Worm (Caenorhabditis elegans) whole organism, L3 larva: Measurements from ENCODE around the gene F57G4.11.

Experiments
- R02D3.7 ChIP-seq: fragments of 150-350 bp; optimal IDR thresholded peaks from 2 replicates; lab custom pipeline; 2014; ENCODE audit warnings: missing biosample characterization, missing genetic modification characterization
- aly-2 ChIP-seq: fragments of 150-350 bp; optimal IDR thresholded peaks from 2 replicates; lab custom pipeline; 2014; ENCODE audit warnings: missing biosample characterization, missing genetic modification characterization
- ama-1 ChIP-seq: fragments of 150-350 bp; optimal IDR thresholded peaks from 2 replicates; lab custom pipeline; 2018
- ceh-16 ChIP-seq: sonication (generic microtip); optimal IDR thresholded peaks from 2 replicates; lab custom pipeline; 2017; ENCODE audit warnings: missing biosample characterization, missing genetic modification characterization
- daf-12 ChIP-seq: fragments of 150-350 bp; optimal IDR thresholded peaks from 2 replicates; lab custom pipeline; 2014; ENCODE audit warnings: missing biosample characterization, missing genetic modification reagents, missing genetic modification characterization
- egl-27 ChIP-seq: sonication (generic microtip); optimal IDR thresholded peaks from 4 replicates; lab custom pipeline; 2017; ENCODE audit warnings: missing biosample characterization, missing genetic modification reagents, missing genetic modification characterization
- jun-1 ChIP-seq: fragments of 150-350 bp; optimal IDR thresholded peaks from 2 replicates; lab custom pipeline; 2014; ENCODE audit warnings: missing biosample characterization, missing genetic modification reagents, missing genetic modification characterization
- mml-1 ChIP-seq: fragments of 150-350 bp; sonication (generic microtip); optimal IDR thresholded peaks from 3 replicates; lab custom pipeline; 2014; ENCODE audit warnings: missing biosample characterization, missing genetic modification characterization
- nhr-28 ChIP-seq: fragments of 150-350 bp; optimal IDR thresholded peaks from 2 replicates; lab custom pipeline; 2014; ENCODE audit warnings: missing biosample characterization, missing genetic modification characterization
- pha-4 ChIP-seq: fragments of 150-350 bp; optimal IDR thresholded peaks from 2 replicates; lab custom pipeline; 2014; ENCODE audit warnings: missing biosample characterization, missing genetic modification reagents, missing genetic modification characterization
- snpc-4 ChIP-seq: fragments of 150-350 bp; optimal IDR thresholded peaks from 2 replicates; lab custom pipeline; 2014; ENCODE audit warnings: missing biosample characterization, missing genetic modification characterization
- zag-1 ChIP-seq: fragments of 150-350 bp; optimal IDR thresholded peaks from 2 replicates; lab custom pipeline; 2014; ENCODE audit warnings: missing biosample characterization, missing genetic modification characterization

DNA sequence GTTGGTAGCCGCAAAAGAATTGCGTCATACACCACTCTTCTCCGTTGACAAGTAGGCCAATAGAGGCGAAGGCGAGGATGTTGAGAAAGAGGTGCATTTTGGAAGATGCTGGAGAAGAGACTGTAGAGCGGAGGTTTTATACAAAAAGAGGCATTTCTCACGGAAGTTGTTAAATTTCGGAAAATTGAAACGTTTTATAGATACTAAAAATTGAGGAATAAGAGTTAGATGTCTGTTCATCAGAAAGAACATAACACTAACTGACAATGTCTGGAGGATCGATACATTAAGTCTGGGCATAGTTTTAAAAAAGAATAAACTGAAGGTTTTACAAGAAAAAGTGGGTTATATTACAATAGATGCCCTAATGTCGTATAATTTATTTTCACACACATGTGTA is 10.8 kb upstream of the F57G4.11 start, which contains the start of gene Y6G8.14:
- no peak for TF ChIP-seq nhr-28 (tag; lab: Kevin White, UChicago)
- TF ChIP-seq mml-1, result no peak
- no peak for TF ChIP-seq ceh-16 (tag; lab: Kevin White, UChicago)
- TF ChIP-seq ama-1 (lab: Kevin White, UChicago), result no peak
- TF ChIP-seq snpc-4, result no peak
- no peak for TF ChIP-seq daf-12
- TF ChIP-seq R02D3.7 (tag; lab: Kevin White, UChicago), result no peak
- TF ChIP-seq zag-1 (tag; lab: Kevin White, UChicago), result no peak
- TF ChIP-seq egl-27 (tag; lab: Kevin White, UChicago), result no peak
- TF ChIP-seq jun-1, result no peak
- TF ChIP-seq aly-2 (tag; lab: Kevin White, UChicago), result no peak
- no peak for TF ChIP-seq pha-4 (tag; lab: Kevin White, UChicago)
